Fruit fly (Drosophila melanogaster): Measurements from ENCODE around the gene Cyp28a5.

The Cyp28a5 gene

dm6 chr2L:13977073-13977472, at the start of gene Cyp28a5 (continued):
- TF ChIP-seq slp2 (GFP tag; optimal IDR thresholded peaks at IDR 0.05) (no peak), CG31224 (GFP tag; IDR thresholded peaks at IDR 0.05) (no peak), CG17385 (GFP tag; optimal IDR thresholded peaks at IDR 0.05) (no peak), gsb (GFP tag; IDR thresholded peaks at IDR 0.05) (no peak), rib (GFP tag; IDR thresholded peaks at IDR 0.05) (no peak), zf30C (GFP tag; optimal IDR thresholded peaks at IDR 0.05) (no peak), onecut (GFP tag; IDR thresholded peaks at IDR 0.05) (no peak), exex (tag; optimal IDR thresholded peaks at IDR 0.05) (peak; percentile 72), C15 (GFP tag; IDR thresholded peaks at IDR 0.05) (no peak), gem (tag; optimal IDR thresholded peaks at IDR 0.05) (no peak), Hey (tag; optimal IDR thresholded peaks at IDR 0.05) (no peak), CG2199 (GFP tag; IDR thresholded peaks at IDR 0.05) (0 out of 3 replicates have a peak, but pooled peaks have one; percentile 46), CG10147 (GFP tag; optimal IDR thresholded peaks at IDR 0.05) (no peak), B-H1 (GFP tag; IDR thresholded peaks at IDR 0.05) (no peak), kni (GFP tag; optimal IDR thresholded peaks at IDR 0.05) (no peak), CG12769 (tag; optimal IDR thresholded peaks at IDR 0.05) (no peak), fd102C (GFP tag; optimal IDR thresholded peaks at IDR 0.05) (no peak), Gug (GFP tag; IDR thresholded peaks at IDR 0.05) (no peak), CG17612 (GFP tag; IDR thresholded peaks at IDR 0.05) (no peak), CG9437 (GFP tag; optimal IDR thresholded peaks at IDR 0.05) (no peak), bigmax (GFP tag; optimal IDR thresholded peaks at IDR 0.05) (no peak), ken (GFP tag; IDR thresholded peaks at IDR 0.05) (0 out of 3 replicates have a peak, but pooled peaks have one; percentile 24), CG8281 (tag; optimal IDR thresholded peaks at IDR 0.05) (no peak), fd3F (GFP tag; optimal IDR thresholded peaks at IDR 0.05) (no peak), CG10565 (GFP tag; optimal IDR thresholded peaks at IDR 0.05) (no peak), CG4360 (GFP tag; IDR thresholded peaks at IDR 0.05) (no peak), CG3407 (GFP tag; optimal IDR thresholded peaks at IDR 0.05) (no peak), Jarid2 (GFP tag; optimal IDR thresholded peaks at IDR 0.05) (peak; percentile 66), CG7839 (tag; optimal IDR thresholded peaks at IDR 0.05) (no peak), CG11560 (tag; IDR thresholded peaks at IDR 0.05) (no peak), CG3838 (GFP tag; optimal IDR thresholded peaks at IDR 0.05) (no peak), ftz-f1 (GFP tag; optimal IDR thresholded peaks at IDR 0.05) (peak; percentile 43), Hsf (GFP tag; optimal IDR thresholded peaks at IDR 0.05) (no peak), Trl (optimal IDR thresholded peaks at IDR 0.05) (peak; percentile 31 to 40), Trl (GFP tag; optimal IDR thresholded peaks at IDR 0.05) (no peak), Spps (tag; optimal IDR thresholded peaks at IDR 0.05) (no peak), Abd-B (GFP tag; optimal IDR thresholded peaks at IDR 0.05) (no peak), mirr (GFP tag; optimal IDR thresholded peaks at IDR 0.05) (peak; percentile 12), NC2α (GFP tag; optimal IDR thresholded peaks at IDR 0.05) (no peak), Mrtf (GFP tag; IDR thresholded peaks at IDR 0.05) (no peak), CG11398 (GFP tag; optimal IDR thresholded peaks at IDR 0.05) (no peak), CG8924 (tag; optimal IDR thresholded peaks at IDR 0.05) (no peak), tio (GFP tag; optimal IDR thresholded peaks at IDR 0.05) (no peak), CG10267 (tag; optimal IDR thresholded peaks at IDR 0.05) (no peak), CG11456 (GFP tag; IDR thresholded peaks at IDR 0.05) (no peak)
